Worm (Caenorhabditis elegans) whole organism, L1 larva: ENCODE measurements around the gene C39B10.5.

ENCODE experiments used
- C34B4.2 ChIP-seq: sonication (generic microtip); optimal IDR thresholded peaks from 2 replicates; lab custom pipeline; 2017; ENCODE audit warnings: mild to moderate bottlenecking, missing genetic modification characterization, missing compliant biosample characterization
- F16B12.6 ChIP-seq: fragments of 150-350 bp; optimal IDR thresholded peaks from 2 replicates; lab custom pipeline; 2014; ENCODE audit warnings: missing biosample characterization, missing genetic modification characterization
- Y116A8C.19 ChIP-seq: sonication (generic microtip); optimal IDR thresholded peaks from 2 replicates; lab custom pipeline; 2016; ENCODE audit warnings: missing compliant biosample characterization, missing genetic modification characterization, borderline replicate concordance
- aha-1 ChIP-seq: fragments of 150-350 bp; optimal IDR thresholded peaks from 2 replicates; lab custom pipeline; 2014; ENCODE audit warnings: missing biosample characterization, missing genetic modification characterization
- aly-2 ChIP-seq: fragments of 150-350 bp; optimal IDR thresholded peaks from 2 replicates; lab custom pipeline; 2014; ENCODE audit warnings: missing biosample characterization, missing genetic modification characterization
- ceh-63 ChIP-seq: fragments of 200-800 bp; sonication (Bioruptor generic); optimal IDR thresholded peaks from 2 replicates; lab custom pipeline; 2018; ENCODE audit warnings: mild to moderate bottlenecking, missing genetic modification characterization, missing compliant biosample characterization
- ceh-8 ChIP-seq: fragments of 200-800 bp; sonication (Bioruptor generic); optimal IDR thresholded peaks from 2 replicates; lab custom pipeline; 2018; ENCODE audit warnings: mild to moderate bottlenecking, missing genetic modification characterization, moderate library complexity, missing compliant biosample characterization
- ceh-90 ChIP-seq: sonication (generic microtip); optimal IDR thresholded peaks from 2 replicates; lab custom pipeline; 2016; ENCODE audit warnings: missing genetic modification characterization, missing compliant biosample characterization
- ces-1 ChIP-seq: fragments of 150-350 bp; optimal IDR thresholded peaks from 2 replicates; lab custom pipeline; 2014; ENCODE audit warnings: missing biosample characterization, missing genetic modification reagents, missing genetic modification characterization
- dpl-1 ChIP-seq, 3 experiments: fragments of 150-350 bp in 2 of 3; sonication (generic microtip) in 1 of 3; optimal IDR thresholded peaks; 2 replicates each; lab custom pipeline; 2014 to 2017; ENCODE audit warnings: missing biosample characterization in 3 of 3, missing genetic modification characterization in 3 of 3, missing genetic modification reagents in 3 of 3
- efl-1 ChIP-seq, 4 experiments: fragments of 150-350 bp; optimal IDR thresholded peaks in 3 of 4; peaks in 1 of 4; 1 replicate in 1 of 4; 2 replicates in 3 of 4; lab custom pipeline; 2014; ENCODE audit warnings: missing biosample characterization in 2 of 4, missing genetic modification characterization in 2 of 4, missing genetic modification reagents in 2 of 4
- efl-3 ChIP-seq: fragments of 200-800 bp; sonication (Bioruptor generic); optimal IDR thresholded peaks from 2 replicates; lab custom pipeline; 2018; ENCODE audit warnings: mild to moderate bottlenecking, missing genetic modification characterization, missing compliant biosample characterization
- elt-2 ChIP-seq: sonication (generic microtip); optimal IDR thresholded peaks from 2 replicates; lab custom pipeline; 2016; ENCODE audit warnings: missing genetic modification characterization, mild to moderate bottlenecking, inconsistent platforms, missing compliant biosample characterization, missing genetic modification reagents
- elt-3 ChIP-seq, 6 experiments: fragments of 150-350 bp in 1 of 6; sonication (generic microtip); optimal IDR thresholded peaks; 2 replicates each; lab custom pipeline; 2017 to 2018; ENCODE audit warnings: missing biosample characterization in 6 of 6, missing genetic modification characterization in 6 of 6, inconsistent platforms in 1 of 6
- fkh-10 ChIP-seq: sonication (generic microtip); optimal IDR thresholded peaks from 2 replicates; lab custom pipeline; 2017; ENCODE audit warnings: missing biosample characterization, missing genetic modification reagents, missing genetic modification characterization
- fkh-4 ChIP-seq: sonication (generic microtip); optimal IDR thresholded peaks from 2 replicates; lab custom pipeline; 2016; ENCODE audit warnings: missing compliant biosample characterization, missing genetic modification characterization, borderline replicate concordance
- fos-1 ChIP-seq: fragments of 150-350 bp; optimal IDR thresholded peaks from 2 replicates; lab custom pipeline; 2014; ENCODE audit warnings: missing biosample characterization, missing genetic modification characterization
- hlh-17 ChIP-seq: fragments of 200-800 bp; sonication (Bioruptor generic); optimal IDR thresholded peaks from 2 replicates; lab custom pipeline; 2018; ENCODE audit warnings: missing genetic modification characterization, mild to moderate bottlenecking, missing compliant biosample characterization, moderate library complexity, borderline replicate concordance
- hpl-2 ChIP-seq: fragments of 150-350 bp; optimal IDR thresholded peaks from 2 replicates; lab custom pipeline; 2014; ENCODE audit warnings: missing biosample characterization, missing genetic modification reagents, missing genetic modification characterization
- isw-1 ChIP-seq: fragments of 200-800 bp; sonication (Bioruptor generic); IDR thresholded peaks from 2 replicates; pipeline ENCODE4 v1.3.6; 2022; ENCODE audit warnings: missing genetic modification characterization, missing compliant biosample characterization
- jun-1 ChIP-seq: fragments of 150-350 bp; optimal IDR thresholded peaks from 2 replicates; lab custom pipeline; 2014; ENCODE audit warnings: missing biosample characterization, missing genetic modification reagents, missing genetic modification characterization
- lin-14 ChIP-seq: fragments of 200-800 bp; sonication (Bioruptor generic); optimal IDR thresholded peaks from 2 replicates; lab custom pipeline; 2018; ENCODE audit warnings: mild to moderate bottlenecking, missing genetic modification characterization, moderate library complexity, missing compliant biosample characterization
- lin-35 ChIP-seq, 2 experiments: fragments of 150-350 bp; optimal IDR thresholded peaks; 2 replicates each; lab custom pipeline; 2014; ENCODE audit warnings: missing biosample characterization in 2 of 2, missing genetic modification characterization in 2 of 2, missing genetic modification reagents in 2 of 2
- lin-39 ChIP-seq: fragments of 150-350 bp; optimal IDR thresholded peaks from 2 replicates; lab custom pipeline; 2014; ENCODE audit warnings: missing biosample characterization, missing genetic modification reagents, missing genetic modification characterization
- lsy-2 ChIP-seq, 2 experiments: fragments of 150-350 bp; optimal IDR thresholded peaks; 2 replicates each; lab custom pipeline; 2014; ENCODE audit warnings: missing biosample characterization in 2 of 2, missing genetic modification characterization in 2 of 2
- mdl-1 ChIP-seq, 2 experiments: fragments of 150-350 bp; optimal IDR thresholded peaks; 2 replicates each; lab custom pipeline; 2014 to 2017; ENCODE audit warnings: missing biosample characterization in 2 of 2, missing genetic modification characterization in 2 of 2, inconsistent platforms in 1 of 2
- nhr-11 ChIP-seq: fragments of 150-350 bp; optimal IDR thresholded peaks from 2 replicates; lab custom pipeline; 2014; ENCODE audit warnings: missing biosample characterization, missing genetic modification characterization
- nhr-19 ChIP-seq: fragments of 200-800 bp; sonication (Bioruptor generic); conservative IDR thresholded peaks from 2 replicates; pipeline ENCODE4 v1.3.6; 2022; ENCODE audit warnings: missing genetic modification characterization, missing compliant biosample characterization
- nhr-20 ChIP-seq: sonication (generic microtip); optimal IDR thresholded peaks from 2 replicates; lab custom pipeline; 2016; ENCODE audit warnings: mild to moderate bottlenecking, missing genetic modification characterization, missing compliant biosample characterization
- nhr-237 ChIP-seq: fragments of 150-350 bp; optimal IDR thresholded peaks from 2 replicates; lab custom pipeline; 2014; ENCODE audit warnings: missing biosample characterization, missing genetic modification characterization
- nhr-47 ChIP-seq: sonication (generic microtip); optimal IDR thresholded peaks from 2 replicates; lab custom pipeline; 2016; ENCODE audit warnings: mild to moderate bottlenecking, missing genetic modification characterization, moderate library complexity, missing compliant biosample characterization
- nhr-71 ChIP-seq: sonication (generic microtip); optimal IDR thresholded peaks from 2 replicates; lab custom pipeline; 2016; ENCODE audit warnings: mild to moderate bottlenecking, missing genetic modification characterization, moderate library complexity, missing compliant biosample characterization
- nhr-84 ChIP-seq: sonication (generic microtip); optimal IDR thresholded peaks from 2 replicates; lab custom pipeline; 2017; ENCODE audit warnings: missing biosample characterization, missing genetic modification characterization
- pag-3 ChIP-seq: sonication (generic microtip); optimal IDR thresholded peaks from 2 replicates; lab custom pipeline; 2017; ENCODE audit warnings: missing genetic modification characterization, mild to moderate bottlenecking, missing compliant biosample characterization, antibody characterized with exemption, borderline replicate concordance; ENCODE audit not compliant: insufficient read depth
- pax-3 ChIP-seq: fragments of 200-800 bp; sonication (Bioruptor generic); optimal IDR thresholded peaks from 2 replicates; lab custom pipeline; 2018; ENCODE audit warnings: mild to moderate bottlenecking, missing genetic modification characterization, moderate library complexity, missing compliant biosample characterization
- pqm-1 ChIP-seq: sonication (generic microtip); optimal IDR thresholded peaks from 3 replicates; lab custom pipeline; 2017; ENCODE audit warnings: missing biosample characterization, missing genetic modification characterization
- snpc-4 ChIP-seq: fragments of 150-350 bp; optimal IDR thresholded peaks from 2 replicates; lab custom pipeline; 2014; ENCODE audit warnings: missing biosample characterization, missing genetic modification characterization
- snu-23 ChIP-seq: sonication (generic microtip); optimal IDR thresholded peaks from 2 replicates; lab custom pipeline; 2016; ENCODE audit warnings: missing genetic modification characterization, missing compliant biosample characterization
- sox-4 ChIP-seq: sonication (generic microtip); optimal IDR thresholded peaks from 2 replicates; lab custom pipeline; 2016; ENCODE audit warnings: missing genetic modification characterization, missing compliant biosample characterization
- sptf-1 ChIP-seq: fragments of 150-350 bp; optimal IDR thresholded peaks from 2 replicates; lab custom pipeline; 2014; ENCODE audit warnings: missing biosample characterization, missing genetic modification characterization
- swsn-7 ChIP-seq: sonication (generic microtip); optimal IDR thresholded peaks from 2 replicates; lab custom pipeline; 2016; ENCODE audit warnings: missing genetic modification characterization, missing compliant biosample characterization
- tbx-2 ChIP-seq: sonication (generic microtip); optimal IDR thresholded peaks from 2 replicates; lab custom pipeline; 2016; ENCODE audit warnings: missing genetic modification characterization, missing compliant biosample characterization
- unc-130 ChIP-seq: fragments of 150-350 bp; optimal IDR thresholded peaks from 2 replicates; lab custom pipeline; 2017; ENCODE audit warnings: missing biosample characterization, missing genetic modification characterization, inconsistent platforms
- unc-30 ChIP-seq: sonication (generic microtip); optimal IDR thresholded peaks from 2 replicates; lab custom pipeline; 2017; ENCODE audit warnings: missing biosample characterization, missing genetic modification characterization
- unc-86 ChIP-seq: sonication (generic microtip); optimal IDR thresholded peaks from 2 replicates; lab custom pipeline; 2016; ENCODE audit warnings: missing genetic modification characterization, missing compliant biosample characterization
- unc-98 ChIP-seq: fragments of 200-800 bp; sonication (Bioruptor generic); IDR thresholded peaks from 2 replicates; pipeline ENCODE4 v1.3.6; 2022; ENCODE audit warnings: missing genetic modification characterization, missing compliant biosample characterization
- vab-15 ChIP-seq: sonication (generic microtip); optimal IDR thresholded peaks from 2 replicates; lab custom pipeline; 2017; ENCODE audit warnings: missing genotype, mild to moderate bottlenecking, missing genetic modification characterization, missing compliant biosample characterization
- xbp-1 ChIP-seq: sonication (generic microtip); optimal IDR thresholded peaks from 2 replicates; lab custom pipeline; 2016; ENCODE audit warnings: missing genetic modification characterization, missing compliant biosample characterization
- zag-1 ChIP-seq: fragments of 150-350 bp; optimal IDR thresholded peaks from 2 replicates; lab custom pipeline; 2014; ENCODE audit warnings: missing biosample characterization, missing genetic modification characterization
- zip-4 ChIP-seq: fragments of 200-800 bp; sonication (Bioruptor generic); optimal IDR thresholded peaks from 2 replicates; lab custom pipeline; 2018; ENCODE audit warnings: mild to moderate bottlenecking, missing genetic modification characterization, moderate library complexity, missing compliant biosample characterization
- ztf-11 ChIP-seq, 2 experiments: sonication (generic microtip); optimal IDR thresholded peaks; 2 replicates each; lab custom pipeline; 2016 to 2017; ENCODE audit warnings: missing genetic modification characterization in 2 of 2, missing biosample characterization in 1 of 2, missing compliant biosample characterization in 1 of 2
- ztf-4 ChIP-seq: fragments of 150-350 bp; optimal IDR thresholded peaks from 2 replicates; lab custom pipeline; 2014; ENCODE audit warnings: missing biosample characterization, missing genetic modification characterization

The C39B10.5 gene

ce11 chrX:10435492-10435939 lies 11.6 kb upstream of the C39B10.5 start:
- no peak for TF ChIP-seq unc-30 (tag; lab: Kevin White, UChicago)
- peak; percentile 41 for TF ChIP-seq ces-1 (GFP tag; lab: Kevin White, UChicago)
- TF ChIP-seq zip-4: no peak
- no peak for TF ChIP-seq elt-2 (tag; lab: Kevin White, UChicago)
- peak; percentile 35 for TF ChIP-seq ztf-4 (tag; lab: Kevin White, UChicago)
- peak; percentile 63 for TF ChIP-seq snu-23 (GFP tag; lab: Kevin White, UChicago)
- peak; percentile 85 for TF ChIP-seq unc-86
- TF ChIP-seq efl-1 (optimal IDR thresholded peaks at IDR 0.05; lab: Kevin White, UChicago): peak; percentile 28 to 52
- TF ChIP-seq efl-1 (GFP tag; optimal IDR thresholded peaks at IDR 0.05 in 1 of 2; lab: Kevin White, UChicago): peak in 1 of 2 experiments; percentile 60
- no peak for TF ChIP-seq efl-3 (GFP tag; lab: Kevin White, UChicago)
- peak in 1 of 2 experiments; percentile 60 for TF ChIP-seq lin-35 (GFP tag; optimal IDR thresholded peaks at IDR 0.05; lab: Kevin White, UChicago)
- TF ChIP-seq nhr-71 (tag; lab: Kevin White, UChicago): peak; percentile 82
- TF ChIP-seq ceh-63 (GFP tag; lab: Kevin White, UChicago): no peak
- TF ChIP-seq isw-1: peak; percentile 64
- no peak for TF ChIP-seq snpc-4 (tag; lab: Kevin White, UChicago)
- no peak for TF ChIP-seq pqm-1 (tag; lab: Kevin White, UChicago)
- no peak for TF ChIP-seq aha-1 (tag; lab: Kevin White, UChicago)
- TF ChIP-seq nhr-20 (tag; lab: Kevin White, UChicago): peak; percentile 32
- TF ChIP-seq lin-14 (GFP tag; lab: Kevin White, UChicago): peak; percentile 97
- TF ChIP-seq unc-130: peak; percentile 47
- peak; percentile 17 for TF ChIP-seq ceh-8
- no peak for TF ChIP-seq nhr-84 (tag; lab: Kevin White, UChicago)
- TF ChIP-seq lsy-2 (tag; optimal IDR thresholded peaks at IDR 0.05; lab: Kevin White, UChicago): peak; percentile 36 to 68
- TF ChIP-seq F16B12.6 (tag; lab: Kevin White, UChicago): no peak
- no peak for TF ChIP-seq hlh-17
- TF ChIP-seq mdl-1 (tag; optimal IDR thresholded peaks at IDR 0.05; lab: Kevin White, UChicago): peak in 1 of 2 experiments; percentile 34
- no peak for TF ChIP-seq Y116A8C.19 (tag; lab: Kevin White, UChicago)
- TF ChIP-seq nhr-11 (tag; lab: Kevin White, UChicago): no peak
- TF ChIP-seq sox-4 (tag; lab: Kevin White, UChicago): no peak
- TF ChIP-seq jun-1 (tag; lab: Kevin White, UChicago): peak; percentile 45
- TF ChIP-seq hpl-2 (GFP tag; lab: Kevin White, UChicago): no peak
- no peak for TF ChIP-seq unc-98
- TF ChIP-seq xbp-1 (tag; lab: Kevin White, UChicago): peak; percentile 53
- no peak for TF ChIP-seq zag-1 (tag; lab: Kevin White, UChicago)
- TF ChIP-seq fos-1 (tag; lab: Kevin White, UChicago): peak; percentile 16
- peak; percentile 72 for TF ChIP-seq swsn-7
- TF ChIP-seq lin-39 (tag; lab: Kevin White, UChicago): no peak
- peak; percentile 73 for TF ChIP-seq tbx-2 (tag; lab: Kevin White, UChicago)
- TF ChIP-seq C34B4.2 (tag; lab: Kevin White, UChicago): no peak
- no peak for TF ChIP-seq ztf-11 (tag; optimal IDR thresholded peaks at IDR 0.05; lab: Kevin White, UChicago)
- no peak for TF ChIP-seq fkh-4
- peak; percentile 58 for TF ChIP-seq nhr-19 (GFP tag; lab: Robert Waterston, UW)
- TF ChIP-seq sptf-1: no peak
- TF ChIP-seq pag-3: no peak
- peak; percentile 75 for TF ChIP-seq nhr-47
- TF ChIP-seq vab-15 (tag; lab: Kevin White, UChicago): no peak
- TF ChIP-seq elt-3 (tag; optimal IDR thresholded peaks at IDR 0.05; lab: Kevin White, UChicago): no peak
- no peak for TF ChIP-seq dpl-1 (GFP tag; optimal IDR thresholded peaks at IDR 0.05; lab: Kevin White, UChicago)
- TF ChIP-seq pax-3 (tag; lab: Kevin White, UChicago): peak; percentile 40
- TF ChIP-seq aly-2 (tag; lab: Kevin White, UChicago): no peak
- no peak for TF ChIP-seq ceh-90
- peak; percentile 98 for TF ChIP-seq fkh-10 (GFP tag; lab: Kevin White, UChicago)
- TF ChIP-seq nhr-237 (tag; lab: Kevin White, UChicago): no peak
